Fruit fly (Drosophila melanogaster) whole organism, wandering third instar larva: ENCODE results near the gene CG43084.

ENCODE experiments used
- CG32264 ChIP-seq: fragments of 200-800 bp; sonication (Bioruptor generic); optimal IDR thresholded peaks from 2 replicates; lab custom pipeline; 2016; ENCODE audit warnings: missing biosample characterization, missing genetic modification characterization
- CG9705 ChIP-seq: fragments of 200-800 bp; sonication (Bioruptor generic); optimal IDR thresholded peaks from 2 replicates; lab custom pipeline; 2018; ENCODE audit warnings: missing biosample characterization, mild to moderate bottlenecking, missing genetic modification characterization
- CrebA ChIP-seq: fragments of 200-800 bp; sonication (Bioruptor generic); optimal IDR thresholded peaks from 2 replicates; lab custom pipeline; 2016; ENCODE audit warnings: missing biosample characterization, mild to moderate bottlenecking, missing genetic modification characterization, borderline replicate concordance
- Dfd ChIP-seq: fragments of >200 bp; optimal IDR thresholded peaks from 2 replicates; lab custom pipeline; 2017; ENCODE audit warnings: missing biosample characterization, missing genetic modification characterization
- Dif ChIP-seq: fragments of 200-275, 200-300 bp; sonication (Bioruptor generic); optimal IDR thresholded peaks from 2 replicates; lab custom pipeline; 2018; ENCODE audit warnings: missing biosample characterization, missing genetic modification characterization; ENCODE audit not compliant: partially characterized antibody
- GATAd ChIP-seq: sonication (Bioruptor generic); optimal IDR thresholded peaks from 2 replicates; lab custom pipeline; 2016; ENCODE audit warnings: missing biosample characterization, missing genetic modification characterization
- Hnf4 ChIP-seq: fragments of 200-800 bp; sonication (Bioruptor generic); optimal IDR thresholded peaks from 2 replicates; lab custom pipeline; 2016; ENCODE audit warnings: missing biosample characterization, mild to moderate bottlenecking, missing genetic modification characterization
- Hr83 ChIP-seq: fragments of 200-300 bp; sonication (Bioruptor generic); optimal IDR thresholded peaks from 2 replicates; lab custom pipeline; 2016; ENCODE audit warnings: missing biosample characterization, mild to moderate bottlenecking, missing genetic modification characterization, moderate library complexity; ENCODE audit not compliant: poor library complexity, severe bottlenecking
- Jra ChIP-seq: sonication (Bioruptor generic); optimal IDR thresholded peaks from 2 replicates; lab custom pipeline; 2016; ENCODE audit warnings: missing biosample characterization, missing genetic modification characterization
- Mio ChIP-seq: sonication (Bioruptor generic); optimal IDR thresholded peaks from 2 replicates; lab custom pipeline; 2016; ENCODE audit warnings: missing biosample characterization, missing genetic modification characterization
- Myc ChIP-seq: fragments of >200 bp; optimal IDR thresholded peaks from 2 replicates; lab custom pipeline; 2017
- N ChIP-seq: fragments of >200 bp; optimal IDR thresholded peaks from 2 replicates; lab custom pipeline; 2018; ENCODE audit warnings: missing biosample characterization, missing external identifiers, missing genetic modification characterization
- OdsH ChIP-seq: fragments of 200-800 bp; sonication (Bioruptor generic); optimal IDR thresholded peaks from 2 replicates; lab custom pipeline; 2016; ENCODE audit warnings: missing biosample characterization, mild to moderate bottlenecking, missing genetic modification characterization
- Rel ChIP-seq, 2 experiments: fragments of 200-800 bp; sonication (Bioruptor generic) in 1 of 2; optimal IDR thresholded peaks; 2 replicates in 1 of 2; 3 replicates in 1 of 2; lab custom pipeline; 2016 to 2019; ENCODE audit warnings: mild to moderate bottlenecking in 2 of 2, missing biosample characterization in 2 of 2, missing genetic modification characterization in 2 of 2, moderate library complexity in 1 of 2
- Sp1 ChIP-seq: fragments of 200-800 bp; sonication (Bioruptor generic); optimal IDR thresholded peaks from 3 replicates; lab custom pipeline; 2019; ENCODE audit warnings: missing biosample characterization, mild to moderate bottlenecking, missing genetic modification characterization, moderate library complexity
- Vsx2 ChIP-seq: fragments of 200-300, 225-300 bp; sonication (Bioruptor generic); optimal IDR thresholded peaks from 2 replicates; lab custom pipeline; 2018; ENCODE audit warnings: missing biosample characterization, missing genetic modification characterization; ENCODE audit not compliant: partially characterized antibody
- br ChIP-seq: fragments of 200-800 bp; sonication (Bioruptor generic); optimal IDR thresholded peaks from 2 replicates; lab custom pipeline; 2016; ENCODE audit warnings: missing biosample characterization, missing genetic modification characterization
- brk ChIP-seq: fragments of 200-800 bp; sonication (Bioruptor generic); optimal IDR thresholded peaks from 2 replicates; lab custom pipeline; 2016; ENCODE audit warnings: missing biosample characterization, mild to moderate bottlenecking, missing genetic modification characterization
- dl ChIP-seq, 2 experiments: fragments of 175-275, 200-275 bp in 1 of 2; fragments of 200-275 bp in 1 of 2; sonication (Bioruptor generic); optimal IDR thresholded peaks; lab custom pipeline; 2018; ENCODE audit warnings: mild to moderate bottlenecking in 2 of 2, missing biosample characterization in 2 of 2, missing genetic modification characterization in 2 of 2, moderate library complexity in 2 of 2; ENCODE audit not compliant: partially characterized antibody in 2 of 2, insufficient read depth in 1 of 2
- dmrt93B ChIP-seq: fragments of 200-800 bp; sonication (Bioruptor generic); optimal IDR thresholded peaks from 2 replicates; lab custom pipeline; 2018; ENCODE audit warnings: missing biosample characterization, mild to moderate bottlenecking, missing genetic modification characterization
- dsf ChIP-seq: sonication (Bioruptor generic); optimal IDR thresholded peaks from 2 replicates; lab custom pipeline; 2016; ENCODE audit warnings: missing biosample characterization, missing genetic modification characterization, borderline replicate concordance
- foxo ChIP-seq, 2 experiments: fragments of 200-800 bp; sonication (Bioruptor generic); optimal IDR thresholded peaks; 2 replicates in 1 of 2; 3 replicates in 1 of 2; lab custom pipeline; 2016 to 2017; ENCODE audit warnings: missing biosample characterization in 2 of 2, missing genetic modification characterization in 2 of 2
- fru ChIP-seq: fragments of 200-800 bp; sonication (Bioruptor generic); optimal IDR thresholded peaks from 3 replicates; lab custom pipeline; 2016; ENCODE audit warnings: missing biosample characterization, mild to moderate bottlenecking, missing genetic modification characterization
- h ChIP-seq: fragments of 200-800 bp; sonication (Bioruptor generic); optimal IDR thresholded peaks from 3 replicates; lab custom pipeline; 2016; ENCODE audit warnings: missing biosample characterization, mild to moderate bottlenecking, missing genetic modification characterization
- lola ChIP-seq: fragments of >200 bp; optimal IDR thresholded peaks from 2 replicates; lab custom pipeline; 2017; ENCODE audit warnings: missing biosample characterization, missing genetic modification characterization
- pan ChIP-seq: fragments of >200 bp; optimal IDR thresholded peaks from 2 replicates; lab custom pipeline; 2017
- psq ChIP-seq: fragments of 200-800 bp; sonication (Bioruptor generic); optimal IDR thresholded peaks from 3 replicates; lab custom pipeline; 2017; ENCODE audit warnings: missing biosample characterization, mild to moderate bottlenecking, missing genetic modification characterization, moderate library complexity
- rgr ChIP-seq: fragments of 200-800 bp; sonication (Bioruptor generic); optimal IDR thresholded peaks from 3 replicates; lab custom pipeline; 2016; ENCODE audit warnings: missing biosample characterization, mild to moderate bottlenecking, missing genetic modification characterization
- sage ChIP-seq: fragments of 200-800 bp; sonication (Bioruptor generic); optimal IDR thresholded peaks from 2 replicates; lab custom pipeline; 2016; ENCODE audit warnings: missing biosample characterization, mild to moderate bottlenecking, missing genetic modification characterization
- tai ChIP-seq: sonication (Bioruptor generic); optimal IDR thresholded peaks from 2 replicates; lab custom pipeline; 2016; ENCODE audit warnings: missing biosample characterization, missing genetic modification characterization
- usp ChIP-seq: fragments of >200 bp; optimal IDR thresholded peaks from 2 replicates; lab custom pipeline; 2017; ENCODE audit warnings: missing biosample characterization, missing genetic modification characterization
- woc ChIP-seq: sonication (Bioruptor generic); optimal IDR thresholded peaks from 2 replicates; lab custom pipeline; 2016; ENCODE audit warnings: missing biosample characterization, mild to moderate bottlenecking, missing genetic modification characterization

Gene CG43084

dm6 chr3L:15627295-15627694 lies 23.4 kb upstream of the CG43084 start:
- TF ChIP-seq dmrt93B (GFP tag; lab: Kevin White, UChicago) = no peak

- TF ChIP-seq dl (GFP tag; optimal IDR thresholded peaks at IDR 0.05; lab: Kevin White, UChicago; ENCODE audit: insufficient read depth in 1 of 2, partially characterized antibody in 2 of 2) (no peak), Jra (GFP tag; lab: Kevin White, UChicago) (no peak), dmrt93B (GFP tag; lab: Kevin White, UChicago) (no peak), Rel (GFP tag; optimal IDR thresholded peaks at IDR 0.05; lab: Kevin White, UChicago) (no peak), Rel (tag; optimal IDR thresholded peaks at IDR 0.05; lab: Kevin White, UChicago) (peak; percentile 33), brk (GFP tag; lab: Kevin White, UChicago) (no peak), Sp1 (GFP tag; lab: Kevin White, UChicago) (no peak), foxo (GFP tag; optimal IDR thresholded peaks at IDR 0.05; lab: Kevin White, UChicago) (no peak), OdsH (GFP tag; lab: Kevin White, UChicago) (no peak)
- TF ChIP-seq, all 38 proteins: peak for 1
Observed at dm6 chr3L:15631067-15631466, 19.6 kb upstream of the CG43084 start.

- TF ChIP-seq Dfd (GFP tag; lab: Kevin White, UChicago) (no peak), br (GFP tag; lab: Kevin White, UChicago) (peak; percentile 32), Jra (GFP tag; lab: Kevin White, UChicago) (no peak), Sp1 (GFP tag; lab: Kevin White, UChicago) (peak; percentile 13), rgr (GFP tag; lab: Kevin White, UChicago) (peak; percentile 14)
Observed at dm6 chr3L:15632653-15633052, 18.0 kb upstream of the CG43084 start.

- TF ChIP-seq Vsx2 (GFP tag; lab: Kevin White, UChicago) (no peak), dsf (GFP tag; lab: Kevin White, UChicago) (no peak), woc (no peak), Jra (GFP tag; lab: Kevin White, UChicago) (no peak), Sp1 (GFP tag; lab: Kevin White, UChicago) (no peak), Mio (GFP tag; lab: Kevin White, UChicago) (no peak), usp (no peak), GATAd (no peak), pan (lab: Kevin White, UChicago) (no peak), OdsH (GFP tag; lab: Kevin White, UChicago) (no peak), Myc (lab: Kevin White, UChicago) (no peak)
Observed at dm6 chr3L:15634368-15635075, 16.1 kb upstream of the CG43084 start.

- TF ChIP-seq dl (GFP tag; optimal IDR thresholded peaks at IDR 0.05; lab: Kevin White, UChicago; ENCODE audit: insufficient read depth in 1 of 2, partially characterized antibody in 2 of 2) = no peak
- no peak for TF ChIP-seq sage (GFP tag; lab: Kevin White, UChicago)
- peak; percentile 26 for TF ChIP-seq h
- no peak for TF ChIP-seq fru (GFP tag; lab: Kevin White, UChicago)
- TF ChIP-seq Dfd (GFP tag; lab: Kevin White, UChicago) = no peak
- TF ChIP-seq lola (GFP tag; lab: Kevin White, UChicago) = no peak
- TF ChIP-seq Hr83 = no peak
- TF ChIP-seq usp = no peak
- TF ChIP-seq, all 38 proteins: peak for 1
Observed at dm6 chr3L:15636359-15636758, 14.3 kb upstream of the CG43084 start.

- TF ChIP-seq br (GFP tag; lab: Kevin White, UChicago) = no peak
- no peak for TF ChIP-seq fru (GFP tag; lab: Kevin White, UChicago)
- no peak for TF ChIP-seq Vsx2 (GFP tag; lab: Kevin White, UChicago)
- TF ChIP-seq dsf (GFP tag; lab: Kevin White, UChicago) = no peak
- no peak for TF ChIP-seq tai
- no peak for TF ChIP-seq CG9705 (GFP tag; lab: Kevin White, UChicago)
- no peak for TF ChIP-seq N (GFP tag; lab: Kevin White, UChicago)
- TF ChIP-seq Hnf4 (GFP tag; lab: Kevin White, UChicago) = no peak
- TF ChIP-seq Sp1 (GFP tag; lab: Kevin White, UChicago) = no peak
- no peak for TF ChIP-seq psq (GFP tag; lab: Kevin White, UChicago)
- no peak for TF ChIP-seq Mio (GFP tag; lab: Kevin White, UChicago)
- no peak for TF ChIP-seq Dfd (GFP tag; lab: Kevin White, UChicago)
- no peak for TF ChIP-seq woc
- no peak for TF ChIP-seq CG32264 (GFP tag; lab: Kevin White, UChicago)
- TF ChIP-seq sage (GFP tag; lab: Kevin White, UChicago) = no peak
- TF ChIP-seq OdsH (GFP tag; lab: Kevin White, UChicago) = no peak
- TF ChIP-seq CrebA (GFP tag; lab: Kevin White, UChicago) = no peak
- no peak for TF ChIP-seq Dif (GFP tag; lab: Kevin White, UChicago)
- TF ChIP-seq usp = no peak
- TF ChIP-seq dmrt93B (GFP tag; lab: Kevin White, UChicago) = no peak
Observed at dm6 chr3L:15636978-15637377, 13.7 kb upstream of the CG43084 start.
